Worm (Caenorhabditis elegans) whole organism, L4 larva: ENCODE results near the gene C34B4.3.

Experiments used
- D1046.2 ChIP-seq: fragments of 200-800 bp; sonication (Bioruptor generic); IDR thresholded peaks from 2 replicates; pipeline ENCODE4 v1.3.6; 2022; ENCODE audit warnings: missing genetic modification characterization, missing compliant biosample characterization
- R02D3.7 ChIP-seq: fragments of 150-350 bp; sonication (generic microtip); optimal IDR thresholded peaks from 3 replicates; lab custom pipeline; 2014; ENCODE audit warnings: missing biosample characterization, missing genetic modification characterization
- ZK546.5 ChIP-seq, 2 experiments: sonication (generic microtip); optimal IDR thresholded peaks; 2 replicates each; lab custom pipeline; 2017; ENCODE audit warnings: missing biosample characterization in 2 of 2, missing genetic modification characterization in 2 of 2
- aha-1 ChIP-seq: fragments of 150-350 bp; peaks from one replicate; lab custom pipeline; 2014; ENCODE audit warnings: missing biosample characterization, missing genetic modification characterization
- ama-1 ChIP-seq: fragments of 150-350 bp; optimal IDR thresholded peaks from 2 replicates; lab custom pipeline; 2014; ENCODE audit warnings: inconsistent platforms, mixed read lengths
- ceh-62 ChIP-seq: sonication (generic microtip); optimal IDR thresholded peaks from 2 replicates; lab custom pipeline; 2017; ENCODE audit warnings: missing biosample characterization, missing genetic modification characterization
- daf-16 ChIP-seq, 3 experiments: sonication (generic microtip); optimal IDR thresholded peaks; 2 replicates each; lab custom pipeline; 2016 to 2017; ENCODE audit warnings: missing genetic modification characterization in 3 of 3, missing genetic modification reagents in 3 of 3, mild to moderate bottlenecking in 2 of 3, missing compliant biosample characterization in 2 of 3, missing biosample characterization in 1 of 3, moderate library complexity in 1 of 3
- daf-8 ChIP-seq: fragments of 200-800 bp; sonication (Bioruptor generic); IDR thresholded peaks from 2 replicates; pipeline ENCODE4 v1.3.6; 2022; ENCODE audit warnings: missing genetic modification characterization, missing compliant biosample characterization
- dmd-6 ChIP-seq: fragments of 200-800 bp; sonication (Bioruptor generic); IDR thresholded peaks from 2 replicates; pipeline ENCODE4 v1.3.6; 2022; ENCODE audit warnings: missing genetic modification reagents, missing genetic modification characterization, missing compliant biosample characterization
- dpl-1 ChIP-seq: fragments of 150-350 bp; optimal IDR thresholded peaks from 2 replicates; lab custom pipeline; 2014; ENCODE audit warnings: missing biosample characterization, missing genetic modification reagents, missing genetic modification characterization
- duxl-1 ChIP-seq: sonication (generic microtip); optimal IDR thresholded peaks from 2 replicates; lab custom pipeline; 2016; ENCODE audit warnings: mild to moderate bottlenecking, missing genetic modification characterization, moderate library complexity, missing compliant biosample characterization; ENCODE audit not compliant: poor library complexity
- dve-1 ChIP-seq: sonication (generic microtip); optimal IDR thresholded peaks from 2 replicates; lab custom pipeline; 2017; ENCODE audit warnings: antibody characterized with exemption, mild to moderate bottlenecking, missing genetic modification characterization, missing compliant biosample characterization; ENCODE audit not compliant: insufficient read depth
- fkh-10 ChIP-seq: fragments of 150-350 bp; optimal IDR thresholded peaks from 2 replicates; lab custom pipeline; 2014; ENCODE audit warnings: missing biosample characterization, missing genetic modification reagents, missing genetic modification characterization
- hif-1 ChIP-seq, 2 experiments: sonication (generic microtip); optimal IDR thresholded peaks; 2 replicates each; lab custom pipeline; 2016 to 2017; ENCODE audit warnings: missing compliant biosample characterization in 2 of 2, missing genetic modification characterization in 2 of 2, missing genetic modification reagents in 2 of 2, missing genotype in 2 of 2, mild to moderate bottlenecking in 1 of 2
- hlh-11 ChIP-seq: fragments of 200-800 bp; sonication (Bioruptor generic); optimal IDR thresholded peaks from 2 replicates; lab custom pipeline; 2018; ENCODE audit warnings: mild to moderate bottlenecking, missing genetic modification characterization, missing compliant biosample characterization
- hlh-30 ChIP-seq: sonication (generic microtip); optimal IDR thresholded peaks from 2 replicates; lab custom pipeline; 2017; ENCODE audit warnings: antibody characterized with exemption, mild to moderate bottlenecking, missing genetic modification characterization, missing compliant biosample characterization; ENCODE audit not compliant: insufficient read depth
- lim-7 ChIP-seq: fragments of 200-800 bp; sonication (Bioruptor generic); IDR thresholded peaks from 2 replicates; pipeline ENCODE4 v1.3.6; 2022; ENCODE audit warnings: missing genetic modification characterization, missing compliant biosample characterization
- lin-15B ChIP-seq: fragments of 150-350 bp; sonication (generic microtip); optimal IDR thresholded peaks from 3 replicates; lab custom pipeline; 2014; ENCODE audit warnings: missing biosample characterization, missing genetic modification characterization
- lin-29 ChIP-seq: fragments of 200-800 bp; sonication (Bioruptor generic); IDR thresholded peaks from 2 replicates; pipeline ENCODE4 v1.3.6; 2022; ENCODE audit warnings: missing genetic modification reagents, missing genetic modification characterization, missing compliant biosample characterization
- lir-3 ChIP-seq: sonication (generic microtip); optimal IDR thresholded peaks from 2 replicates; lab custom pipeline; 2016; ENCODE audit warnings: mild to moderate bottlenecking, missing genetic modification characterization, missing compliant biosample characterization
- mdl-1 ChIP-seq, 2 experiments: fragments of 150-350 bp in 1 of 2; sonication (generic microtip) in 1 of 2; optimal IDR thresholded peaks; 2 replicates each; lab custom pipeline; 2014 to 2017; ENCODE audit warnings: missing biosample characterization in 2 of 2, missing genetic modification characterization in 2 of 2
- mdt-29 ChIP-seq: fragments of 200-800 bp; sonication (Bioruptor generic); IDR thresholded peaks from 2 replicates; pipeline ENCODE4 v1.3.6; 2022; ENCODE audit warnings: missing genetic modification reagents, missing genetic modification characterization, missing compliant biosample characterization
- mep-1 ChIP-seq: fragments of 150-350 bp; sonication (generic microtip); optimal IDR thresholded peaks from 3 replicates; lab custom pipeline; 2014; ENCODE audit warnings: missing biosample characterization, missing genetic modification characterization
- mes-2 ChIP-seq: sonication (generic microtip); optimal IDR thresholded peaks from 2 replicates; lab custom pipeline; 2016; ENCODE audit warnings: missing genotype, mild to moderate bottlenecking, missing genetic modification characterization, missing compliant biosample characterization; ENCODE audit not compliant: poor library complexity, severe bottlenecking
- mxl-3 ChIP-seq: fragments of 200-800 bp; sonication (Bioruptor generic); optimal IDR thresholded peaks from 2 replicates; lab custom pipeline; 2018; ENCODE audit warnings: mild to moderate bottlenecking, missing genetic modification characterization, missing compliant biosample characterization
- nhr-10 ChIP-seq: fragments of 150-350 bp; optimal IDR thresholded peaks from 2 replicates; lab custom pipeline; 2014; ENCODE audit warnings: missing biosample characterization, missing genetic modification characterization
- nhr-237 ChIP-seq: sonication (generic microtip); optimal IDR thresholded peaks from 2 replicates; lab custom pipeline; 2017; ENCODE audit warnings: missing biosample characterization, missing genetic modification characterization
- nhr-28 ChIP-seq: fragments of 150-350 bp; optimal IDR thresholded peaks from 2 replicates; lab custom pipeline; 2014; ENCODE audit warnings: missing biosample characterization, missing genetic modification characterization
- nhr-41 ChIP-seq: fragments of 200-800 bp; sonication (Bioruptor generic); IDR thresholded peaks from 2 replicates; pipeline ENCODE4 v1.3.6; 2022; ENCODE audit warnings: missing genetic modification reagents, missing genetic modification characterization, missing compliant biosample characterization
- pqm-1 ChIP-seq: sonication (generic microtip); optimal IDR thresholded peaks from 2 replicates; lab custom pipeline; 2017; ENCODE audit warnings: missing biosample characterization, missing genetic modification characterization
- rbr-2 ChIP-seq: sonication (generic microtip); optimal IDR thresholded peaks from 2 replicates; lab custom pipeline; 2016; ENCODE audit warnings: missing genotype, missing genetic modification characterization, missing compliant biosample characterization
- sdz-12 ChIP-seq: fragments of 200-800 bp; sonication (Bioruptor generic); optimal IDR thresholded peaks from 2 replicates; lab custom pipeline; 2018; ENCODE audit warnings: mild to moderate bottlenecking, missing genetic modification characterization, missing compliant biosample characterization
- spr-1 ChIP-seq: sonication (generic microtip); optimal IDR thresholded peaks from 2 replicates; lab custom pipeline; 2016; ENCODE audit warnings: mild to moderate bottlenecking, missing genetic modification characterization, missing compliant biosample characterization
- tag-97 ChIP-seq: fragments of 200-800 bp; sonication (Bioruptor generic); IDR thresholded peaks from 2 replicates; pipeline ENCODE4 v1.3.6; 2022; ENCODE audit warnings: missing genetic modification characterization, missing compliant biosample characterization
- tra-1 ChIP-seq: fragments of 200-800 bp; sonication (Bioruptor generic); IDR thresholded peaks from 2 replicates; pipeline ENCODE4 v1.3.6; 2022; ENCODE audit warnings: missing genetic modification reagents, missing genetic modification characterization, missing compliant biosample characterization
- unc-130 ChIP-seq: sonication (generic microtip); optimal IDR thresholded peaks from 2 replicates; lab custom pipeline; 2016; ENCODE audit warnings: missing genetic modification reagents, missing genetic modification characterization, missing compliant biosample characterization
- unc-62 ChIP-seq, 3 experiments: fragments of 150-350 bp in 1 of 3; sonication (generic microtip); optimal IDR thresholded peaks in 2 of 3; peaks in 1 of 3; 1 replicate in 1 of 3; 2 replicates in 2 of 3; lab custom pipeline; 2014 to 2017; ENCODE audit warnings: missing biosample characterization in 3 of 3, missing genetic modification characterization in 3 of 3, missing genetic modification reagents in 3 of 3, missing genotype in 1 of 3
- ztf-11 ChIP-seq: fragments of 150-350 bp; optimal IDR thresholded peaks from 2 replicates; lab custom pipeline; 2014; ENCODE audit warnings: missing biosample characterization, missing genetic modification characterization

Gene C34B4.3

DNA sequence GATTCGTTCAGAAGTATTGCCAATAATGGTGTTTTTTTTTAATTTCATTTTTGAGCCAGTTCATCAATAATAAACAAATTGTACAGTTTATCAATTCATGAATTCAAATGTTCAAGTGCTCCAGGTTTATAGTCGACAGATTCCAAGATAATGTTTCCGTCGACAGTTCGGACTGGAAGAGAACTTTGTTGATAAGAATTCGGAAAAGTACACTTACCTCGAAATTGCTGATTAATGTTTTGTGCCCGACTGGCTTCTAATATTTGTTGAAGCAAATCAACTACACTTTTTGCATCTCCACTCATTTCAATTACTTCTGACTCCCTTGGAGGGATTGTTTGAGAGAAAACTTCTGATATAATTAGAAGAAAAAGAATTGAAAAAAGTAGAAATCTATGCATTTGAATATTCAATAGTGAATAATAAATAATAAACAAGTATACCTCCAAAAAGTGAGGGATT is 21.8 kb downstream of the C34B4.3 start, which contains the start of gene W07G4.8 (continued):
- TF ChIP-seq mep-1 (tag; lab: Kevin White, UChicago), result peak; percentile 30
- peak; percentile 62 for TF ChIP-seq pqm-1 (tag; lab: Kevin White, UChicago)
- TF ChIP-seq ztf-11 (tag; lab: Kevin White, UChicago), result no peak
- no peak for TF ChIP-seq lin-15B (tag; lab: Kevin White, UChicago)
- TF ChIP-seq lim-7 (GFP tag; lab: Robert Waterston, UW), result no peak
- TF ChIP-seq D1046.2, result no peak
- TF ChIP-seq unc-130 (GFP tag; lab: Kevin White, UChicago), result no peak
- 0 out of 2 replicates have a peak, but pooled peaks have one; percentile 32 for TF ChIP-seq tra-1 (GFP tag; lab: Robert Waterston, UW)
- no peak for TF ChIP-seq daf-16 (GFP tag; optimal IDR thresholded peaks at IDR 0.05; lab: Kevin White, UChicago)
- peak; percentile 85 for TF ChIP-seq daf-16 (tag; optimal IDR thresholded peaks at IDR 0.05; lab: Kevin White, UChicago)
- TF ChIP-seq mdt-29 (GFP tag; lab: Robert Waterston, UW), result no peak
- TF ChIP-seq ama-1 (lab: Kevin White, UChicago), result peak; percentile 73
- no peak for TF ChIP-seq nhr-41 (GFP tag; lab: Robert Waterston, UW)
- no peak for TF ChIP-seq rbr-2
- peak; percentile 60 for TF ChIP-seq dmd-6 (GFP tag; lab: Robert Waterston, UW)
- TF ChIP-seq ZK546.5 (tag; optimal IDR thresholded peaks at IDR 0.05; lab: Kevin White, UChicago), result no peak
- no peak for TF ChIP-seq R02D3.7 (tag; lab: Kevin White, UChicago)
- no peak for TF ChIP-seq fkh-10 (GFP tag; lab: Kevin White, UChicago)
- TF ChIP-seq dpl-1 (GFP tag; lab: Kevin White, UChicago), result no peak
- TF ChIP-seq tag-97 (GFP tag; lab: Robert Waterston, UW), result no peak
- TF ChIP-seq lir-3 (tag; lab: Kevin White, UChicago), result no peak
- TF ChIP-seq, all 104 proteins: peak for 11

- no peak for TF ChIP-seq spr-1
- no peak for TF ChIP-seq sdz-12 (GFP tag; lab: Kevin White, UChicago)
- TF ChIP-seq unc-62 (GFP tag; optimal IDR thresholded peaks at IDR 0.05 in 1 of 2; lab: Kevin White, UChicago), result peak in 1 of 2 experiments; percentile 23
- TF ChIP-seq unc-62 (tag; optimal IDR thresholded peaks at IDR 0.05; lab: Kevin White, UChicago), result no peak
- TF ChIP-seq hlh-30 (tag; lab: Kevin White, UChicago), result no peak
- TF ChIP-seq dmd-6 (GFP tag; lab: Robert Waterston, UW), result peak; percentile 65
- TF ChIP-seq nhr-10 (tag; lab: Kevin White, UChicago), result no peak
- TF ChIP-seq duxl-1 (tag; lab: Kevin White, UChicago), result no peak
- peak in 1 of 2 experiments; percentile 24 for TF ChIP-seq daf-16 (GFP tag; optimal IDR thresholded peaks at IDR 0.05; lab: Kevin White, UChicago)
- TF ChIP-seq daf-16 (tag; optimal IDR thresholded peaks at IDR 0.05; lab: Kevin White, UChicago), result no peak
- peak; percentile 70 for TF ChIP-seq pqm-1 (tag; lab: Kevin White, UChicago)
- peak; percentile 93 for TF ChIP-seq aha-1
- TF ChIP-seq mdl-1 (tag; optimal IDR thresholded peaks at IDR 0.05; lab: Kevin White, UChicago), result peak in 1 of 2 experiments; percentile 29
- TF ChIP-seq nhr-237 (tag; lab: Kevin White, UChicago), result no peak
- peak; percentile 28 for TF ChIP-seq mxl-3 (GFP tag; lab: Kevin White, UChicago)
- no peak for TF ChIP-seq D1046.2
- peak; percentile 42 for TF ChIP-seq dve-1 (tag; lab: Kevin White, UChicago)
- TF ChIP-seq mep-1 (tag; lab: Kevin White, UChicago), result peak; percentile 42
- no peak for TF ChIP-seq daf-8 (GFP tag; lab: Robert Waterston, UW)
- TF ChIP-seq ceh-62 (tag; lab: Kevin White, UChicago), result no peak
- TF ChIP-seq hif-1 (tag; optimal IDR thresholded peaks at IDR 0.05; lab: Kevin White, UChicago), result peak; percentile 37 to 87
- TF ChIP-seq nhr-28, result peak; percentile 83
- no peak for TF ChIP-seq lin-29 (GFP tag; lab: Robert Waterston, UW)
- TF ChIP-seq hlh-11, result peak; percentile 66
- TF ChIP-seq mes-2, result peak; percentile 29
- TF ChIP-seq, all 104 proteins: peak for 13
Observed at ce11 chrV:13047574-13048030, 23.4 kb downstream of the C34B4.3 start, which contains the start of gene W07G4.5. Gene W07G4.5 (plus strand): TSS chrV:13047980.
